Fruit fly (Drosophila melanogaster): Measurements from ENCODE around the gene CG13116.

DNA sequence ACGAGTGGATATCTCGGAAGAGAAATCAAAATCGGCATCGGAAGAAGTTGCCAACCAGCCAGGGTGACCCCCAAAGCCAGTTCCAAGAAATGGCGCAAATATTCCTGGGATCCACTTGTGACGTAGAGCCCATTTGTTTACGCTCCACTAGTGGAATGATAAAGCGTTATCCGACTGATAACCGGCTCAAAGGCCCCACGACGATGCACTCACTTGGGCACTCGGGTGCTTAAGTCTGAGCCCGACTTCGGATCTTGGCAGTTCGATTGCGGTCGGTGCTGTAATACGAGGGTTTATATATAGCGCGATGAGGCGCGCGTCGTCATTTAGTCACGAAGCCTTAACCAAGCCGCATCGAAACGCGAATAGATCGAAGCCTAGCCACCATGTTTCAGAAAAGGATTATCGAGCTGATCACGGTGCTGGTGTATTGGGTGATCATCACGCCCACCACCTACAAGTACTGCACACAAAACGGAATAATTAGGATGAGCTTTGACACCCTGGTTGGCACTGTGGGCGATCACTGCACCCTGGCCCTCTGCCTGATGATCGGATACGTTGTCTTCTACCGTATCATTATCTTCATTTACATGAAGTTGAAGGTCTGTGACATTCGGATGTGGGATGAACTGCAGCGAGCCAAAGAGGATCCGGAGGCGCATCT, at the start of gene CG13116:
- no peak for TF ChIP-seq CG8478 (optimal IDR thresholded peaks at IDR 0.05)
- TF ChIP-seq CTCF (optimal IDR thresholded peaks at IDR 0.05), result no peak

Measured in S2 (cell line).